Fruit fly (Drosophila melanogaster) whole organism, embryonic: ENCODE measurements around the gene CG15023.

ENCODE experiments used
- Ada2b ChIP-seq: fragments of 200-800 bp; sonication (Bioruptor generic); IDR thresholded peaks from 2 replicates; pipeline ENCODE4 v1.3.6; 2022; ENCODE audit warnings: missing biosample characterization, missing genetic modification characterization
- Bteb2 ChIP-seq: fragments of 200-800 bp; sonication (Bioruptor generic); optimal IDR thresholded peaks from 2 replicates; lab custom pipeline; 2016; ENCODE audit warnings: missing biosample characterization, missing genetic modification characterization
- CG10431 ChIP-seq: fragments of 200-800 bp; sonication (Bioruptor generic); optimal IDR thresholded peaks from 3 replicates; lab custom pipeline; 2018; ENCODE audit warnings: missing biosample characterization, mild to moderate bottlenecking, missing genetic modification characterization
- CG10462 ChIP-seq: fragments of 200-800 bp; sonication (Bioruptor generic); optimal IDR thresholded peaks from 2 replicates; lab custom pipeline; 2016; ENCODE audit warnings: missing biosample characterization, missing genetic modification characterization
- CG10543 ChIP-seq: fragments of 200-800 bp; sonication (Bioruptor generic); optimal IDR thresholded peaks from 3 replicates; lab custom pipeline; 2017; ENCODE audit warnings: missing biosample characterization, mild to moderate bottlenecking, missing genetic modification characterization, moderate library complexity
- CG13287 ChIP-seq: fragments of 200-800 bp; sonication (Bioruptor generic); IDR thresholded peaks from 2 replicates; pipeline ENCODE4 v1.3.6; 2022; ENCODE audit warnings: missing biosample characterization, missing genetic modification characterization; ENCODE audit not compliant: partially characterized antibody
- CG14050 ChIP-seq: fragments of 200-800 bp; sonication (Bioruptor generic); IDR thresholded peaks from 3 replicates; pipeline ENCODE4 v1.3.6; 2022; ENCODE audit warnings: missing biosample characterization, missing genetic modification characterization
- CG1602 ChIP-seq: fragments of 200-800 bp; sonication (Bioruptor generic); optimal IDR thresholded peaks from 3 replicates; lab custom pipeline; 2016; ENCODE audit warnings: missing biosample characterization, missing genetic modification characterization
- CG17912 ChIP-seq: fragments of 200-800 bp; sonication (Bioruptor generic); optimal IDR thresholded peaks from 2 replicates; lab custom pipeline; 2018; ENCODE audit warnings: missing biosample characterization, mild to moderate bottlenecking, missing genetic modification characterization
- CG18599 ChIP-seq: fragments of 200-800 bp; sonication (Bioruptor generic); optimal IDR thresholded peaks from 3 replicates; lab custom pipeline; 2017; ENCODE audit warnings: missing biosample characterization, missing genetic modification characterization, mild to moderate bottlenecking, moderate library complexity, missing genetic modification reagents
- CG4820 ChIP-seq: fragments of 200-800 bp; sonication (Bioruptor generic); optimal IDR thresholded peaks from 3 replicates; lab custom pipeline; 2016; ENCODE audit warnings: missing biosample characterization, missing genetic modification characterization
- CG6254 ChIP-seq: fragments of 200-800 bp; sonication (Bioruptor generic); optimal IDR thresholded peaks from 3 replicates; lab custom pipeline; 2017; ENCODE audit warnings: mild to moderate bottlenecking, missing biosample characterization, missing genetic modification reagents, missing genetic modification characterization
- CG6813 ChIP-seq: fragments of 200-800 bp; sonication (Bioruptor generic); optimal IDR thresholded peaks from 2 replicates; lab custom pipeline; 2017; ENCODE audit warnings: missing biosample characterization, missing genetic modification characterization, mild to moderate bottlenecking, moderate library complexity, missing genetic modification reagents
- CG7271 ChIP-seq: fragments of 200-800 bp; sonication (Bioruptor generic); optimal IDR thresholded peaks from 2 replicates; lab custom pipeline; 2018; ENCODE audit warnings: missing biosample characterization, mild to moderate bottlenecking, missing genetic modification characterization, moderate library complexity
- CG7556 ChIP-seq: fragments of 200-800 bp; sonication (Bioruptor generic); optimal IDR thresholded peaks from 2 replicates; lab custom pipeline; 2017; ENCODE audit warnings: missing biosample characterization, mild to moderate bottlenecking, missing genetic modification characterization
- CG8765 ChIP-seq: fragments of 200-800 bp; sonication (Bioruptor generic); IDR thresholded peaks from 2 replicates; pipeline ENCODE4 v1.3.6; 2022; ENCODE audit warnings: missing biosample characterization, missing genetic modification characterization
- CG9437 ChIP-seq: fragments of 200-800 bp; sonication (Bioruptor generic); optimal IDR thresholded peaks from 2 replicates; lab custom pipeline; 2018; ENCODE audit warnings: missing biosample characterization, mild to moderate bottlenecking, missing genetic modification characterization
- CG9876 ChIP-seq: fragments of 200-800 bp; sonication (Bioruptor generic); optimal IDR thresholded peaks from 2 replicates; lab custom pipeline; 2016; ENCODE audit warnings: missing biosample characterization, missing genetic modification characterization
- D ChIP-seq, 2 experiments: fragments of 200-800 bp in 1 of 2; fragments of >200 bp in 1 of 2; sonication (Bioruptor generic) in 1 of 2; optimal IDR thresholded peaks; 2 replicates in 1 of 2; 3 replicates in 1 of 2; lab custom pipeline; 2017; ENCODE audit warnings: mild to moderate bottlenecking in 1 of 2, missing biosample characterization in 1 of 2, missing genetic modification characterization in 1 of 2, missing genetic modification reagents in 1 of 2
- Fer2 ChIP-seq: fragments of 200-800 bp; sonication (Bioruptor generic); optimal IDR thresholded peaks from 2 replicates; lab custom pipeline; 2018; ENCODE audit warnings: missing biosample characterization, mild to moderate bottlenecking, missing genetic modification characterization, moderate library complexity
- Hsf ChIP-seq: fragments of 200-800 bp; sonication (Bioruptor generic); optimal IDR thresholded peaks from 3 replicates; lab custom pipeline; 2016; ENCODE audit warnings: missing biosample characterization, missing genetic modification characterization
- NfI ChIP-seq: fragments of 200-800 bp; sonication (Bioruptor generic); optimal IDR thresholded peaks from 3 replicates; lab custom pipeline; 2018; ENCODE audit warnings: missing biosample characterization, mild to moderate bottlenecking, missing genetic modification characterization, moderate library complexity
- Oaz ChIP-seq: fragments of 200-800 bp; sonication (Bioruptor generic); IDR thresholded peaks from 2 replicates; pipeline ENCODE4 v1.3.6; 2022; ENCODE audit warnings: missing biosample characterization, missing genetic modification characterization
- Taf1 ChIP-seq: fragments of 200-800 bp; sonication (Bioruptor generic); IDR thresholded peaks from 2 replicates; pipeline ENCODE4 v1.3.6; 2022; ENCODE audit warnings: missing biosample characterization, missing genetic modification characterization
- ab ChIP-seq: fragments of 200-800 bp; sonication (Bioruptor generic); optimal IDR thresholded peaks from 2 replicates; lab custom pipeline; 2016; ENCODE audit warnings: missing biosample characterization, missing genetic modification characterization
- ash1 ChIP-seq: fragments of 200-800 bp; sonication (Bioruptor generic); optimal IDR thresholded peaks from 2 replicates; lab custom pipeline; 2018; ENCODE audit warnings: missing biosample characterization, mild to moderate bottlenecking, missing genetic modification characterization
- cad ChIP-seq: fragments of >200 bp; optimal IDR thresholded peaks from 2 replicates; lab custom pipeline; 2017; ENCODE audit warnings: missing biosample characterization, missing genetic modification characterization
- cwo ChIP-seq: fragments of 200-800 bp; sonication (Bioruptor generic); optimal IDR thresholded peaks from 3 replicates; lab custom pipeline; 2017; ENCODE audit warnings: missing biosample characterization, missing genetic modification characterization, mild to moderate bottlenecking, moderate library complexity, missing genetic modification reagents
- disco-r ChIP-seq: fragments of 200-800 bp; sonication (Bioruptor generic); optimal IDR thresholded peaks from 2 replicates; lab custom pipeline; 2016; ENCODE audit warnings: missing biosample characterization, missing genetic modification characterization
- dm ChIP-seq: fragments of 200-800 bp; sonication (Bioruptor generic); optimal IDR thresholded peaks from 3 replicates; lab custom pipeline; 2016; ENCODE audit warnings: missing biosample characterization, missing genetic modification characterization
- dysf ChIP-seq: fragments of 200-800 bp; sonication (Bioruptor generic); IDR thresholded peaks from 3 replicates; pipeline ENCODE4 v1.3.6; 2022; ENCODE audit warnings: missing biosample characterization, missing genetic modification characterization
- eve ChIP-seq, 2 experiments: fragments of >200 bp; optimal IDR thresholded peaks; 2 replicates each; lab custom pipeline; 2017; ENCODE audit warnings: missing biosample characterization in 2 of 2, missing genetic modification characterization in 2 of 2
- hkb ChIP-seq, 2 experiments: fragments of 200-800 bp in 1 of 2; fragments of >200 bp in 1 of 2; sonication (Bioruptor generic) in 1 of 2; IDR thresholded peaks in 1 of 2; optimal IDR thresholded peaks in 1 of 2; 2 replicates each; pipeline versions ENCODE4 v1.3.6 to Lab custom; 2017 to 2022; ENCODE audit warnings: missing biosample characterization in 1 of 2, missing genetic modification characterization in 1 of 2
- kni ChIP-seq: fragments of 200-800 bp; sonication (Bioruptor generic); optimal IDR thresholded peaks from 3 replicates; lab custom pipeline; 2017; ENCODE audit warnings: mild to moderate bottlenecking, missing biosample characterization, missing genetic modification reagents, missing genetic modification characterization
- lola ChIP-seq, 3 experiments: fragments of >200 bp in 2 of 3; fragments of 200-800 bp in 1 of 3; sonication (Bioruptor generic) in 1 of 3; optimal IDR thresholded peaks; 2 replicates each; lab custom pipeline; 2017 to 2019; ENCODE audit warnings: missing biosample characterization in 3 of 3, missing genetic modification characterization in 3 of 3, mild to moderate bottlenecking in 1 of 3, moderate library complexity in 1 of 3
- nau ChIP-seq: fragments of 200-800 bp; sonication (Bioruptor generic); optimal IDR thresholded peaks from 3 replicates; lab custom pipeline; 2017; ENCODE audit warnings: missing biosample characterization, mild to moderate bottlenecking, missing genetic modification characterization, missing genetic modification reagents
- otp ChIP-seq: fragments of 200-800 bp; sonication (Bioruptor generic); IDR thresholded peaks from 3 replicates; pipeline ENCODE4, ENCODE4 v1.3.6; 2022; ENCODE audit warnings: missing biosample characterization, missing genetic modification characterization
- sd ChIP-seq: fragments of 200-800 bp; sonication (Bioruptor generic); optimal IDR thresholded peaks from 3 replicates; lab custom pipeline; 2018; ENCODE audit warnings: missing biosample characterization, mild to moderate bottlenecking, missing genetic modification characterization, moderate library complexity
- sens ChIP-seq: fragments of 200-800 bp; sonication (Bioruptor generic); peaks from one replicate; lab custom pipeline; 2016; ENCODE audit warnings: missing biosample characterization, missing genetic modification characterization
- sqz ChIP-seq: fragments of 200-800 bp; sonication (Bioruptor generic); optimal IDR thresholded peaks from 3 replicates; lab custom pipeline; 2018; ENCODE audit warnings: missing biosample characterization, mild to moderate bottlenecking, missing genetic modification characterization
- tio ChIP-seq: fragments of 200-800 bp; sonication (Bioruptor generic); optimal IDR thresholded peaks from 2 replicates; lab custom pipeline; 2017; ENCODE audit warnings: missing biosample characterization, missing genetic modification characterization, inconsistent platforms

Gene CG15023

DNA sequence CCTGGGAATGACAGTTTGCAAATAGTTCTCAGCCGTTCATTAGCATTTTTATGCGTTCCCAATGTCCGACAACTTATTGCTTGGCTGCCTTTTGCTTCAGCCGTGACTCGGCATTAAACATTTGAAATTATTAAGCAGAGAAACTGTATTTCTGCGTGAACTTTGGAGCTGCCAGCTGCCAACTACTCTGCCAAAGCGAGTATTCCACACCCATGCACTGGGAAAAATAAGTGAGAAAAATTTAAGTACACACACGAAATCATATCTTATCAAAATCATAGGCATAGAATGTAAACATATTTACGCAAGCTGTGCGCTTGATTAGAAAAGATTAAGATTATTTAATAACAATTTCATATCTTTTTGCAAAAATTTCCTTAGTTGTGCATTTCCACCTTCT lies 48.3 kb downstream of the CG15023 start (continued):
- TF ChIP-seq kni (GFP tag; lab: Kevin White, UChicago), result no peak
- peak; percentile 72; the same call in 2 of the 3 replicates for TF ChIP-seq CG14050 (GFP tag; lab: Robert Waterston, UW)
- peak; percentile 21 for TF ChIP-seq disco-r (GFP tag; lab: Kevin White, UChicago)
- TF ChIP-seq CG17912 (GFP tag; lab: Kevin White, UChicago), result no peak
- TF ChIP-seq CG6254, result no peak
- no peak for TF ChIP-seq CG4820 (GFP tag; lab: Kevin White, UChicago)
- no peak for TF ChIP-seq Fer2
- TF ChIP-seq tio (GFP tag; lab: Kevin White, UChicago), result peak; percentile 43
- no peak for TF ChIP-seq D (optimal IDR thresholded peaks at IDR 0.05; lab: Kevin White, UChicago)
- no peak for TF ChIP-seq D (GFP tag; optimal IDR thresholded peaks at IDR 0.05; lab: Kevin White, UChicago)
- TF ChIP-seq Hsf (GFP tag; lab: Kevin White, UChicago), result peak; percentile 18
- no peak for TF ChIP-seq CG10462 (GFP tag; lab: Kevin White, UChicago)
- no peak for TF ChIP-seq cad (GFP tag; lab: Kevin White, UChicago)
- peak; percentile 9 for TF ChIP-seq Bteb2 (GFP tag; lab: Kevin White, UChicago)
- TF ChIP-seq dm (GFP tag; lab: Kevin White, UChicago), result no peak
- TF ChIP-seq ab (GFP tag; lab: Kevin White, UChicago), result no peak
- TF ChIP-seq CG1602 (GFP tag; lab: Kevin White, UChicago), result no peak
- TF ChIP-seq lola (GFP tag; optimal IDR thresholded peaks at IDR 0.05; lab: Kevin White, UChicago), result no peak
- no peak for TF ChIP-seq CG18599 (GFP tag; lab: Kevin White, UChicago)
- peak; percentile 40; the same call in 1 of the 2 replicates for TF ChIP-seq Oaz
- no peak for TF ChIP-seq CG13287
- no peak for TF ChIP-seq CG7271 (tag; lab: Kevin White, UChicago)
- no peak for TF ChIP-seq CG10431 (GFP tag; lab: Kevin White, UChicago)
- TF ChIP-seq CG7556, result no peak
- TF ChIP-seq ash1 (GFP tag; lab: Kevin White, UChicago), result no peak
- peak; percentile 67 for TF ChIP-seq Ada2b
- TF ChIP-seq CG6813 (GFP tag; lab: Kevin White, UChicago), result no peak
- TF ChIP-seq dysf (GFP tag; lab: Robert Waterston, UW), result peak; percentile 79
- peak; percentile 49; the same call in 1 of the 2 replicates for TF ChIP-seq Taf1 (GFP tag; lab: Robert Waterston, UW)
- no peak for TF ChIP-seq CG9437 (GFP tag; lab: Kevin White, UChicago)
- TF ChIP-seq, all 482 proteins: peak for 202

DNA sequence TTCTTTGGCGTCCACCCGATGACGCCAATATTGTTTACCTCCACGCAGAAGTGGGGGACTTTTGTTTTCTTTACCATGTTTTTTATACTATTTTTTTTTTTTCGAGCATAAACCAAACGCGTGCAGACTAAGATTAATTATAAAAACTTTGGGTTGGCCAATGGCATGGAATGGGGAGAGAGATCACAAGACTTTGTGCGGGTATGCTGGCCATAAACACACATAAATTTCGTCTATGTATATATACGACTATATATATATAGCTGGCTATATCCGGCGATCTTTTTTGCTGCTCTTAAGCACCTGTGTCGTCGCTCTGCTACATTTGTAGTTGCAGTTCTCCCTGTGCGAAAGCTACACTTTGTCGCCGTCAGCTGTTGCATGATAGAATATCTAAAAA lies 49.4 kb downstream of the CG15023 start:
- TF ChIP-seq sqz (GFP tag; lab: Kevin White, UChicago) (peak; percentile 12), eve (GFP tag; optimal IDR thresholded peaks at IDR 0.05; lab: Kevin White, UChicago) (peak in 1 of 2 experiments; percentile 43), cwo (peak; percentile 48), CG13287 (0 out of 2 replicates have a peak, but pooled peaks have one; percentile 18), CG10543 (GFP tag; lab: Kevin White, UChicago) (peak; percentile 40), sens (GFP tag; lab: Kevin White, UChicago) (peak; percentile 73), nau (GFP tag; lab: Kevin White, UChicago) (no peak), CG8765 (GFP tag; lab: Robert Waterston, UW) (no peak), NfI (GFP tag; lab: Kevin White, UChicago) (peak; percentile 5), hkb (optimal IDR thresholded peaks at IDR 0.05; lab: Kevin White, UChicago) (no peak), hkb (GFP tag; IDR thresholded peaks at IDR 0.05; lab: Robert Waterston, UW) (no peak), sd (tag; lab: Kevin White, UChicago) (peak; percentile 53), otp (no peak), CG9876 (no peak)
- TF ChIP-seq, all 482 proteins: peak for 8
